Worm (Caenorhabditis elegans): Measurements from ENCODE around the gene F20D12.12.

- TF ChIP-seq tbx-11 (GFP tag; IDR thresholded peaks at IDR 0.05) (no peak), ceh-13 (GFP tag; optimal IDR thresholded peaks at IDR 0.05) (no peak), hmbx-1 (tag; optimal IDR thresholded peaks at IDR 0.05) (no peak), ama-1 (optimal IDR thresholded peaks at IDR 0.05) (no peak), aly-1 (tag; optimal IDR thresholded peaks at IDR 0.05) (no peak), flt-1 (GFP tag; IDR thresholded peaks at IDR 0.05) (no peak), ceh-36 (tag; optimal IDR thresholded peaks at IDR 0.05) (no peak), ets-7 (tag; optimal IDR thresholded peaks at IDR 0.05) (no peak), tra-4 (tag; optimal IDR thresholded peaks at IDR 0.05) (no peak), pes-1 (GFP tag; IDR thresholded peaks at IDR 0.05) (no peak), B0310.2 (tag; optimal IDR thresholded peaks at IDR 0.05) (no peak), tbx-37 (GFP tag; conservative IDR thresholded peaks at IDR 0.05) (no peak), hmg-4 (GFP tag; optimal IDR thresholded peaks at IDR 0.05) (no peak)
Observed at ce11 chrIV:7924975-7925828, 22.0 kb upstream of the F20D12.12 start.

All from whole organism, early embryonic.